Fruit fly (Drosophila melanogaster): Measurements from ENCODE around the gene CG12516.
A peak's percentile ranks its signal among the peaks of the same experiment; 100 is the strongest.

The CG12516 gene

DNA sequence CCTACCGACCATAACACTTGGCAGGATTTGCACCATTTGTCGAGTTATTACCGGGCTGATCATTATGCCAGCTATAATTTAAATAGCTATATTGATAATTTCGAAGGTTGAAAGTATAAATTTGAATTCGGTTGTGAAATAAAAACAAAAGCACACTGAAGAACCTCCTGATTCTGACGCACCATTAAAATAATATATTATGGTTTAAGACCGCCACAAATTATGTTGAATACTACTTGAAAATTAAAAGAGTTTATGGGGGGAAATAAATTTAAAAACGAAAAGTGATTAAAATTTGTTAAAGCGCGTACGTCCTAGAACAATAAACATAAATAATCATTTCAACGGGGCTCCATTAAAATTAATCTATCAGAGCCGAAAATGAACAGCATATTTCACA is at the start of gene CG12516:
Gene CG12516 (minus strand): TSS at position 101 of the 400 bp plus-strand sequence.
- TF ChIP-seq CG17801 (GFP tag; optimal IDR thresholded peaks at IDR 0.05; ENCODE audit: partially characterized antibody): no peak

DNA sequence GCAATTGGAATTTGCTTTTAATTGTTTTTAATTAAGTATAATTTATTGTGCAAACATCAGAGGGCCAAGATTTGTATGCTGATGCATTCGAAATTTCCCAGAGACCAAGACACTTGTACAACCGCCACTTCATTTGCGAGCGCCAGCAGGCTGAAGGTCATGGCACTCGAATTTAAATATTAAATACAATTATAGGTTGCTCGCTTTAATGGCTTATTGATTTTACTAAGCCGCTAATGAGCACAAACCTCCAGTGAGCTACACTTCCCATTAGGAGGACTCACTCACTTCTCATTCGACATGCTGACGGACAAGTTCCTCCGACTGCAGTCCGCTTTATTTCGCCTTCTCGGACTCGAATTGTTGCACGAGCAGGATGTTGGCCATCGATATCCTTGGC is 47.5 kb upstream of the CG12516 start, which contains the start of gene Or98b:
Gene Or98b (plus strand): TSS at position 301 of the 400 bp plus-strand sequence.
- TF ChIP-seq CG17801 (GFP tag; optimal IDR thresholded peaks at IDR 0.05; ENCODE audit: partially characterized antibody): no peak

DNA sequence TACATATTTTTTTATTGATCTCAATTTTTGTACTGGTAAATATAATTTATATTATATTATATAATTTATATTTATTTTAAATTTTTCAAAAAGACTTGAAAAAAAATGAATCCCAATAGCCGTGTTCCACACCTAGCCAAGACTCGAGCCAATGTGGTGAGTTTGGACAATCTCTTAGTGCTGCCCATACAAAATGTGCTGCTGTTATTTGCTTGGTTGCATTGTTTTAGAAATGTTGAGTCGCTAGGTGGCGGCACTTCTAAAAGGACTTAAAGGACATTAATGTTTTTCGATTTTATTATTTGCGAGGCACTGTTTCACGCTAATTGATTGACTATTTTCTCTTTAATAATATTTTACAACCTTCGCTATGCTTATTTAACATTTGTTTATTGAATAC is 40.9 kb upstream of the CG12516 start:
- TF ChIP-seq CG17801 (GFP tag; optimal IDR thresholded peaks at IDR 0.05; ENCODE audit: partially characterized antibody): no peak

DNA sequence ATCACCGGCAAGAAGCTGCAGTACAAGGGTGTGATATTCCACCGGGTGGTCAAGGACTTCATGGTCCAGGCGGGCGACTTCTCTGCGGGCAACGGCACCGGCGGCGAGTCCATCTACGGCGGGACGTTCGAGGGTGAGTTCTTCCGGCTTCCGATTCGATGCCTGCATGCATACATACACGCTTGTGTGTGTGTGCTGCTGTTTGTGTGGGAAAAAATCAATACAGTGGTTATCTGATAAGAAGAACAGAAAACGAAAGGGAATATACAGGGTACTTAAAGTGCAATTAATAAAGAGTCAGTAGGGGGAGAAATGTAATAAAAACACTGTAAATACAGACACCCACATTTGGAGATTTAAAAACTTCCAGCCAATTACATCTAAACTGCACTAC is 36.2 kb upstream of the CG12516 start:
- no peak for TF ChIP-seq CG17801 (GFP tag; optimal IDR thresholded peaks at IDR 0.05; ENCODE audit: partially characterized antibody)

DNA sequence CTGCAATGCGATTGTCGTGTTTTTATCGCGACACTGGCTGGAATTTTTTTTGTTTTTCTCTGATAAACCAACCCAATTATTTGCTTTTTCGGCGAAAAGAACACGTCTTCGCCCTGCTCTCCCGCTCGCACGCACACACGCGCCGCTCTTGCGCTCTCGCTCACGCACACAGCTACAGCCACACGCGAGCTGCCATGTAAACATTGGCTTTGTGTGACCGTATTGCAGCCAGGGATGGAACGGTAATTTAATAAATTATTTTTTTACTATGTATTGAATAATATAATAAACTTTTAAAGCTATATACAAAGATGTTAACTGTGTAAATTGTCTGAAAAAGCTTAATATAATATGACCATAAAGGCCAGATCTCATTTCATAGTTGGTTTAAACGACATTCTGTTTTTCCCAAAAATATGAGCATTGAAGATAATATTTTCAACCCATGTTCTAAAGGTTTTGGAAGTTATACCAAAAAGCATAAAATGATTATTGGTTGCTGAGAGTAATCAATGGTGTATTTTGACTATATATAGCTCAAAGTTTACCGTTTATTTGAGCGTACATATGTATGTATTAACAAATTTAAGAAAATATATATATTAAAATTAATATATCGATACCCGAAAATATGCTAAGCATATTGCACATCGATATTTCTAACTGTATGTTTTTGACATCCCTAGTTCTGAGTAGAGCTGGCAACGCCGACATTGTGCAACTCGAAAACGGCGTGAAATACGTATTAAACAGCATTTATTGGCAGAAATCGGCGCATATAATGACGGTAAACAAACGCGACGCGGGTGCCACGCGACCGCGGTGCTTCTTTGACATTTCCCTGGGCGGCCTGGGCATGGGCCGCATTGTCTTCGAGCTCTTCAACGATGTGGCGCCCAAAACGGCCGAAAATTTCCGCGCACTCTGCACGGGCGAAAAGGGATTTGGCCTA is 35.5 kb upstream of the CG12516 start, which contains the start of the genes Gfat2 and Moca-cyp:
Gene Gfat2 (minus strand): TSS at position 112 of the 952 bp plus-strand sequence.
Gene Moca-cyp (plus strand): TSS at position 681 of the 952 bp plus-strand sequence.
- TF ChIP-seq CG17801 (GFP tag; optimal IDR thresholded peaks at IDR 0.05; ENCODE audit: partially characterized antibody): peak; percentile 58

DNA sequence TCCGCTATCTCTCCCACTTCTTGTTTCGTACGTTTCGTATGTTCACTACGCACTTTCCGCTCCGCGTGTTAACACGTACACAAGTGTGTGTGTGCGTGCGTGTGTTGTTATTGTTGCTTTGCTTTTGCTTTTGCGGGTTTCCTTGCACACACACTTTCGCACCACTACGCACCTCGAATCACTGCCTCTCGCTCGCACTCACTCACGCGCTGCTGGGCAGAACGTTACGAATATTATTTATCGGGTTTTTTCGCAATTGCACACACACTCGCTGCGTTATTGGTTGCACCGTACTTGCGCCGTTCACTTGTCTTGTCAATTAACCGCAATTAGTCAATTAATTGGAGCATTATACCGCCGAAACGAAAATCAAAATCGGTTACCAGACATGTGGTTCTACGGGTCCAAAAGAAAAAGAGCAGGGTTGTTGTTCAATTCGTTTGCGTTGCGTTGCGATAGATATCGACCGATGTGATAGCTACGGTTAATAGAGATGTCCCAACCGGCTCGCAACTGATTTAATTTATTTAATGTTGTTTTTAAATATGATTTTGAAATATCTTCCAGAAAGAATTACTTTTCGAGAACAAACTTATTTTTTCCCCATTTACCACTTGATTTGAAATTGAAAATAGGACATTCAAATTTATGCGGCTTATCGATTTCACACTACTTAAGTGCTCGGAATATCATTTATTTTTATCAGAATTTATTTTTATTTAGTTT is 31.8 kb upstream of the CG12516 start, which contains the start of gene larp:
Gene larp (minus strand): TSS at position 395 of the 726 bp plus-strand sequence.
- no peak for TF ChIP-seq CG17801 (GFP tag; optimal IDR thresholded peaks at IDR 0.05; ENCODE audit: partially characterized antibody)

DNA sequence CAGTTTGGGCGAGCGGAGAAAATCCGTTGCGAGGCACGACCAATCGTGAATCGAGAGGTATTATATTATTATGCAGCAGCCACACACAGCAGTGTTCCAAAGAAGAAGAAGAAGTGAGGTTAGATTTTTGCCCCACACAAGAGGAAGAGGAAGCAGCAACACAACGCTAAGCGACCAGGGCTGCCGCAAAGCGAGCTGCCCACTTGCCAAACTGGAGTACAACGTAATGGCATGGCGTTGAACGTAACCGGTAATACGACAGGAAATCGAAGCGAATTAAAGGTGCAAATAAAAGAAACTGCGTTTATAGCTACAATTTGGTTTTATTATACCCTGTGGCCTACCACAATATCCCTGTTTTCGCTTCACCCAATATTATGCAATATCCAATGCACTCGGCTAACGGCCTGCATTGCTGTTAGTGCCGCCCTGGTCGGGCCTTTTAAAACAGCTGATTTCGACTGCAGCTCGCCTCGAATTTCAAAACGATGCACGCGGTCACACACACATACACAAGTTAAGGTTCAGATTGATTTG is 31.1 kb upstream of the CG12516 start:
- peak; percentile 60 for TF ChIP-seq CG17801 (GFP tag; optimal IDR thresholded peaks at IDR 0.05; ENCODE audit: partially characterized antibody)

DNA sequence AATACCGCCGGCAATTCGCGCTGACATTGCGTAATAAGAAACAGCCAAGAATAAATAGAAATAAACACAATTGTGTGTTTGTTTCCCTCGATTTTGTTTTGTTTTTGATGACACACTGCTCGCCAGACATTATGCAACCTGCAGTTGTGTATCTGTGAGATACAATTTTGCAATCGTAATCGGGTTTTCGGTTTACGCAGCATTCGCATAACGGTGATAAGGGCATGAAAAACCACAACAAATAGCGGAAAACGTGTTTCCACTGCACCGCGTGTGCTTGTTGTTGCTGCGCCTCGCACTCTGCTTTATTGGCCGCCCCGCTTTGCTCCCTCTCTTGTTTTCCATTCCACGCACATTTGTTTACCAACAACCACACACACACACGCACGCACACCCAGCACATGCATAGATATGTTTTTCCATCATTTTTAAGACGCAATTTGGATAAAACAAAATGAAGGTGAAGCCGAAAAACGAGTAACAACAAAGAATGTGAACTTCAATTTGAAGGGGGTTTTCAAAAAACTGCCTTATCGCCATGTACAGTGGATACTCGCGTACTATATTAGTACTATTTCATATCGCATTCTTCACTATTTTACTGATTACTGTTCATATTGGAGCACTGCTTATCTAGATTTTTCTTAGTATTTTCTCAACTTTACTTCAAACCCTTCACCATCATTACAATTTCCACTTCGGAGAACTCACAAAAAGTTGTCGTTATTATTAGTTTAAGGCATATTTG is 28.4 kb upstream of the CG12516 start:
- TF ChIP-seq CG17801 (GFP tag; optimal IDR thresholded peaks at IDR 0.05; ENCODE audit: partially characterized antibody): no peak

DNA sequence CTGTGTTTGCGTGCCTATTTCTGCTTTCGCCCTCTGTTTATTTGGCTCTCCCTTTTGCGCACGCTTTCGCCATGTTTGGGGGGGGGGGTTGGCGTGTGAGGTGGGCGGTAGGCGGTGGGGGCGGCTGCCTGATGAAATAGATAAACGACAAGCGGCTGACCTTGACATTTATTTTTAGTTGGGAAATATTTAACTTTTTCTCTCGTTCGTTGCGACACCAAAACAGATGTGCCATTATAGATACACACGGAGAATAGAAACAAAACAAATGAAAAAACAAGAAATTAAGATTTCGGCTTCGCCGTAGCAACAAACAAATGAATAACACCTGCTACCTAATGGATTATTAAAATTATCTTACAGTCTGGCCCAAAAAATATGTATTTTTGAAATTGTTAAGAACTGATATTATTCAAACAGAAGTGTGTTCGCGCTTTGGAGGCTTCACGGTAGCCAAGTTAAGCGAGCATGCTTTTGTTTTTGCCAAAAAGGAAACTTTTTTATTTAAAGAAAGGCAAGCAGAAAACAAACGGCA is 27.8 kb upstream of the CG12516 start:
- no peak for TF ChIP-seq CG17801 (GFP tag; optimal IDR thresholded peaks at IDR 0.05; ENCODE audit: partially characterized antibody)

DNA sequence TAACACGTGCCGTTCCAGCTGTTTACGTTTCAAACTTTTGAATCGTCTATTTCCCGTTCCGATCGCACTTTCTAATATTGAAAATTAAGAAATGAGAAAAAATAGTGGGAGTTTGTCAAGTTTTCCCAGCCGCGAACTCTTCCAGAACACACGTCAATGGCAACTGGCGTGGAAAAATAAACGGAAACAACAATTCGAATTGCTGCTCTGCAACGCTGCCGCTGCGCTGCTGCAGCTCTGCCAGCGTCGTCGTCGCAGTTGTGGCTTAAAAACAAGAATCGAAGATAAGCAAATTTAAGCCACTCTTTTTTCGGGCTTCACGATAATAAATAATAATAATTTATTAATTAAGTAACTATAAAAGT is 26.7 kb upstream of the CG12516 start:
- TF ChIP-seq CG17801 (GFP tag; optimal IDR thresholded peaks at IDR 0.05; ENCODE audit: partially characterized antibody): no peak

DNA sequence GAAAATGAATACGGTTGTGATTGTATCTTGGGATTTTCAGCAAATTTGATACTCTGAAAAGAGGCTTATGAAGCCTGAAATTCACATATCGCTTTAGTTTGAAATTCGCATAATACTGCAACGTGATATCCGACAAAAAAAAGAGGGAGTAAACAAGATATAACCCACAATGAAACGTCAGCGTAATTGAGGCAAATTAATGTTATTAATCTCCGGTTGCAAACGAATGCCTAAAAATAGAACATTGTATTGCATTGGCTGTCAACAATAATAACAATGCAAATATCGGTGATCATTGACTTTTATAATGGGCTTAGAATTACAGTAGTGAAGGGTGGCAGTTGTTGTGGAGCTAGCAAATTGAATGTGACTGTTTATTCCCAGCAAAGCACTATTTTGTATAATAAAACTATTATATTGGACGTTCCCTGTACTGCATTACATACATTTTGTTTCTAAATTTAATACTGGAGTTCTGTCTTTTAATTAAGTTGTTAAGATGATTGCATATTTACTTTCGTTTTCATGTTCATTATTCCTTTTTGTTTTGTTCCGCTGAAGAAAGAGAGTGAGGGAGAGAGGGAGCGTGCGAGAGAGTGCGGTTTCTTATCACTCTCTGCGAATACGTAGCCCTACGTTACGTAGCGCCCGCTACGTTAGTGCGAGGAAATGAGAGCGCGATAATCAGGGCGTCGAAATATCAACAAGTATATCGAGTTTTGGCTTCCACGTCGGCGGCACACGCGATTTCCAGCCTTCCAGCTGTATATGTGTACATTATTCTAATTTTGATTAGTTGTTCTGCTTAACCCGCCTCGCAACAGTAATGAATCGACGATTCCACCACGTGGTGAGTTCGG is 26.1 kb upstream of the CG12516 start:
- no peak for TF ChIP-seq CG17801 (GFP tag; optimal IDR thresholded peaks at IDR 0.05; ENCODE audit: partially characterized antibody)

DNA sequence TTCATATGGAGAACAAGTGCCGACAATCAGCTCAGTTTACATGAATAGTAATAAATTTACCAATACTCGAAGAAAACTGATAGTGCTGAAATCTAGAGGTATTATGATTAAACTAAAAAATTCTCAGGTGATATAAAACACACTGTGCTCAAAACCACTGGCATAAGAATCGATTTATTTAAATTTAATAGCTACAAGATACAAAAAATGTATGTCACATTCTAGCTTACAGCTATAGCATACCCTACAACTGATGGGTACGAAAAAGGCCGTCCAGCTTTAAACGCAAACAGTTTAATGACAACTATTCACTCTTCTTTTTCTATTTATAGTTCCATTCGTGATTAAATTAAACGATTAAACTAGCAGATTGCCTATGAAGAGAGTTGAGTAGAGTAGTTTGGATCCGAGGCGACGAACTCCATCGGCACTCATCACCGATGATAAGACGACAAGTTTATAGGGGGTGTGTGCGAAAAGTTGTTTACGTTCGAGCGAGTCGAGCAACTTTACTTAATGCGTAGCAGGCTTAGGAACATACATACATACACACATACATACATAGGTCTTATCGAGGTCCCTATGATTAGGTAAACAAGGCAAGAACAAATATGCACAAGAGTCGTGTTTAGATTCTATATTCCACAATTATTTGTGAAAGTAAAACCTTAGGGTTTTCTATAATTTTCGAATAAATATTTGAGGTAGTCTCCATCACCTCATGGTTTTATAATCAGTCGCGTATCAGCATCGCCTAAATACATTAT is 24.6 kb upstream of the CG12516 start:
- peak; percentile 63 for TF ChIP-seq CG17801 (GFP tag; optimal IDR thresholded peaks at IDR 0.05; ENCODE audit: partially characterized antibody)
